Fruit fly (Drosophila melanogaster) Kc167 (cell line): ENCODE data around the gene CG13361.

ENCODE experiments used
- Myc ChIP-seq: fragments of >200 bp; optimal IDR thresholded peaks from 2 replicates; lab custom pipeline; 2017; ENCODE audit warnings: missing external identifiers
- Sin3A ChIP-seq: fragments of >200 bp; optimal IDR thresholded peaks from 2 replicates; lab custom pipeline; 2018; ENCODE audit warnings: missing external identifiers
- h ChIP-seq: fragments of >200 bp; optimal IDR thresholded peaks from 3 replicates; lab custom pipeline; 2018; ENCODE audit warnings: missing external identifiers
- insv ChIP-seq: fragments of >200 bp; optimal IDR thresholded peaks from 3 replicates; lab custom pipeline; 2018; ENCODE audit warnings: missing external identifiers
- psq ChIP-seq: fragments of >200 bp; optimal IDR thresholded peaks from 2 replicates; lab custom pipeline; 2017; ENCODE audit warnings: missing external identifiers
- ttk ChIP-seq: sonication (Bioruptor generic); optimal IDR thresholded peaks from 2 replicates; lab custom pipeline; 2017; ENCODE audit warnings: missing external identifiers

DNA sequence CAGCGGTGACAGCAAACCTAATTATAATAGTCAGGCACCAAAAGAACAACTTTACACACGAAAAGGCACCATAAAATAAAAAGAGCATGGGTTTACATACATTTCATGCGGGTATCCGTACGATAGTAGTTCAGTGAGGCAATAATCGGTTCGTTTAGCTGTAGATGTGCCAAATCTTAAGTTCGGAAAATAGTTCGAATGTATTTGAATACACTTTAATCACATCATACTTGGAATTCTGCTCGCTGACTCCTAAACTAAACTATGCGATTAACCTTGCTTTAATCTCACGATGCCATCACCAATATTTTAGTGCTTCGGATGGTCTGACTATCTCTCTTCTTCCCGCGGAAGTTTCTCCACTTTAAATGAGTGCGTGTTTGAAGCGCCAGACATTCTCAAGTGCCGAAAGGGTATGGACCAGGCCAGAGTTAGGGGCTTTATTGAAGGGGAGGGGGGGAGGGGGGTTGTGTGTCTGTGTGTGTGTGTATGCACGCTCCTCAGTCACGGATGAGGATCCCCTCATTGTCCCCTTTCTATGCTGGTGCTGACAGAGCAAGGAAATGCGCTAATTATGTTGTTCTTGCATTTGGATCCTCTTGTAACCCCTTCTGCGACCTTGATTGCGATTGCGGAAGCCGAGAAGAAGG lies 40.1 kb downstream of the CG13361 start:
- TF ChIP-seq Myc (lab: Kevin White, UChicago): no peak
- no peak for TF ChIP-seq h (lab: Kevin White, UChicago)
- TF ChIP-seq Sin3A (lab: Kevin White, UChicago): no peak
- no peak for TF ChIP-seq psq (lab: Kevin White, UChicago)
- TF ChIP-seq insv (lab: Kevin White, UChicago): no peak
- TF ChIP-seq ttk (lab: Kevin White, UChicago): no peak
